Worm (Caenorhabditis elegans) whole organism, L1 larva: ENCODE results near the gene glc-4.

Source experiments
- C34B4.2 ChIP-seq: sonication (generic microtip); optimal IDR thresholded peaks from 2 replicates; lab custom pipeline; 2017; ENCODE audit warnings: mild to moderate bottlenecking, missing genetic modification characterization, missing compliant biosample characterization
- aha-1 ChIP-seq: fragments of 150-350 bp; optimal IDR thresholded peaks from 2 replicates; lab custom pipeline; 2014; ENCODE audit warnings: missing biosample characterization, missing genetic modification characterization
- alr-1 ChIP-seq: fragments of 200-800 bp; sonication (Bioruptor generic); optimal IDR thresholded peaks from 2 replicates; lab custom pipeline; 2018; ENCODE audit warnings: borderline replicate concordance, mild to moderate bottlenecking, missing genetic modification characterization, missing compliant biosample characterization
- aly-2 ChIP-seq: fragments of 150-350 bp; optimal IDR thresholded peaks from 2 replicates; lab custom pipeline; 2014; ENCODE audit warnings: missing biosample characterization, missing genetic modification characterization
- blmp-1 ChIP-seq: fragments of 150-350 bp; optimal IDR thresholded peaks from 2 replicates; lab custom pipeline; 2014; ENCODE audit warnings: missing biosample characterization, missing genetic modification characterization
- ceh-63 ChIP-seq: fragments of 200-800 bp; sonication (Bioruptor generic); optimal IDR thresholded peaks from 2 replicates; lab custom pipeline; 2018; ENCODE audit warnings: mild to moderate bottlenecking, missing genetic modification characterization, missing compliant biosample characterization
- ceh-90 ChIP-seq: sonication (generic microtip); optimal IDR thresholded peaks from 2 replicates; lab custom pipeline; 2016; ENCODE audit warnings: missing genetic modification characterization, missing compliant biosample characterization
- ces-1 ChIP-seq: fragments of 150-350 bp; optimal IDR thresholded peaks from 2 replicates; lab custom pipeline; 2014; ENCODE audit warnings: missing biosample characterization, missing genetic modification reagents, missing genetic modification characterization
- dsc-1 ChIP-seq: sonication (generic microtip); optimal IDR thresholded peaks from 2 replicates; lab custom pipeline; 2016; ENCODE audit warnings: mild to moderate bottlenecking, missing genetic modification characterization, missing compliant biosample characterization
- egl-13 ChIP-seq: sonication (generic microtip); optimal IDR thresholded peaks from 2 replicates; lab custom pipeline; 2016; ENCODE audit warnings: missing genotype, missing genetic modification reagents, missing genetic modification characterization, missing compliant biosample characterization
- egl-27 ChIP-seq, 2 experiments: fragments of 150-350 bp in 1 of 2; sonication (generic microtip); optimal IDR thresholded peaks; 3 replicates each; lab custom pipeline; 2017 to 2018; ENCODE audit warnings: missing biosample characterization in 2 of 2, missing genetic modification characterization in 2 of 2, missing genetic modification reagents in 2 of 2
- elt-2 ChIP-seq: sonication (generic microtip); optimal IDR thresholded peaks from 2 replicates; lab custom pipeline; 2016; ENCODE audit warnings: missing genetic modification characterization, mild to moderate bottlenecking, inconsistent platforms, missing compliant biosample characterization, missing genetic modification reagents
- hlh-4 ChIP-seq: sonication (generic microtip); optimal IDR thresholded peaks from 2 replicates; lab custom pipeline; 2016; ENCODE audit warnings: mild to moderate bottlenecking, missing genetic modification characterization, missing compliant biosample characterization
- hpl-2 ChIP-seq: fragments of 150-350 bp; optimal IDR thresholded peaks from 2 replicates; lab custom pipeline; 2014; ENCODE audit warnings: missing biosample characterization, missing genetic modification reagents, missing genetic modification characterization
- isw-1 ChIP-seq: fragments of 200-800 bp; sonication (Bioruptor generic); IDR thresholded peaks from 2 replicates; pipeline ENCODE4 v1.3.6; 2022; ENCODE audit warnings: missing genetic modification characterization, missing compliant biosample characterization
- lin-14 ChIP-seq: fragments of 200-800 bp; sonication (Bioruptor generic); optimal IDR thresholded peaks from 2 replicates; lab custom pipeline; 2018; ENCODE audit warnings: mild to moderate bottlenecking, missing genetic modification characterization, moderate library complexity, missing compliant biosample characterization
- lin-35 ChIP-seq, 2 experiments: fragments of 150-350 bp; optimal IDR thresholded peaks; 2 replicates each; lab custom pipeline; 2014; ENCODE audit warnings: missing biosample characterization in 2 of 2, missing genetic modification characterization in 2 of 2, missing genetic modification reagents in 2 of 2
- lin-39 ChIP-seq: fragments of 150-350 bp; optimal IDR thresholded peaks from 2 replicates; lab custom pipeline; 2014; ENCODE audit warnings: missing biosample characterization, missing genetic modification reagents, missing genetic modification characterization
- lir-3 ChIP-seq: sonication (generic microtip); optimal IDR thresholded peaks from 2 replicates; lab custom pipeline; 2016; ENCODE audit warnings: mild to moderate bottlenecking, missing genetic modification characterization, moderate library complexity, missing compliant biosample characterization; ENCODE audit not compliant: poor library complexity
- lsy-2 ChIP-seq, 2 experiments: fragments of 150-350 bp; optimal IDR thresholded peaks; 2 replicates each; lab custom pipeline; 2014; ENCODE audit warnings: missing biosample characterization in 2 of 2, missing genetic modification characterization in 2 of 2
- nhr-19 ChIP-seq: fragments of 200-800 bp; sonication (Bioruptor generic); conservative IDR thresholded peaks from 2 replicates; pipeline ENCODE4 v1.3.6; 2022; ENCODE audit warnings: missing genetic modification characterization, missing compliant biosample characterization
- nhr-20 ChIP-seq: sonication (generic microtip); optimal IDR thresholded peaks from 2 replicates; lab custom pipeline; 2016; ENCODE audit warnings: mild to moderate bottlenecking, missing genetic modification characterization, missing compliant biosample characterization
- nhr-28 ChIP-seq: fragments of 150-350 bp; optimal IDR thresholded peaks from 2 replicates; lab custom pipeline; 2014; ENCODE audit warnings: missing biosample characterization, missing genetic modification characterization
- nhr-77 ChIP-seq: fragments of 150-350 bp; optimal IDR thresholded peaks from 2 replicates; lab custom pipeline; 2014; ENCODE audit warnings: missing biosample characterization, missing genetic modification characterization
- nhr-84 ChIP-seq: sonication (generic microtip); optimal IDR thresholded peaks from 2 replicates; lab custom pipeline; 2017; ENCODE audit warnings: missing biosample characterization, missing genetic modification characterization
- nhr-85 ChIP-seq: sonication (generic microtip); peaks from one replicate; lab custom pipeline; 2016; ENCODE audit warnings: missing genetic modification characterization, inconsistent platforms, missing compliant biosample characterization
- pqm-1 ChIP-seq: sonication (generic microtip); optimal IDR thresholded peaks from 3 replicates; lab custom pipeline; 2017; ENCODE audit warnings: missing biosample characterization, missing genetic modification characterization
- snu-23 ChIP-seq: sonication (generic microtip); optimal IDR thresholded peaks from 2 replicates; lab custom pipeline; 2016; ENCODE audit warnings: missing genetic modification characterization, missing compliant biosample characterization
- sox-4 ChIP-seq: sonication (generic microtip); optimal IDR thresholded peaks from 2 replicates; lab custom pipeline; 2016; ENCODE audit warnings: missing genetic modification characterization, missing compliant biosample characterization
- swsn-7 ChIP-seq: sonication (generic microtip); optimal IDR thresholded peaks from 2 replicates; lab custom pipeline; 2016; ENCODE audit warnings: missing genetic modification characterization, missing compliant biosample characterization
- tlp-1 ChIP-seq: fragments of 150-350 bp; optimal IDR thresholded peaks from 2 replicates; lab custom pipeline; 2014; ENCODE audit warnings: missing biosample characterization, missing genetic modification characterization
- unc-62 ChIP-seq: fragments of 150-350 bp; optimal IDR thresholded peaks from 2 replicates; lab custom pipeline; 2014; ENCODE audit warnings: missing biosample characterization, missing genetic modification reagents, missing genetic modification characterization
- vab-15 ChIP-seq: sonication (generic microtip); optimal IDR thresholded peaks from 2 replicates; lab custom pipeline; 2017; ENCODE audit warnings: missing genotype, mild to moderate bottlenecking, missing genetic modification characterization, missing compliant biosample characterization
- zip-4 ChIP-seq: fragments of 200-800 bp; sonication (Bioruptor generic); optimal IDR thresholded peaks from 2 replicates; lab custom pipeline; 2018; ENCODE audit warnings: mild to moderate bottlenecking, missing genetic modification characterization, moderate library complexity, missing compliant biosample characterization
- ztf-11 ChIP-seq, 2 experiments: sonication (generic microtip); optimal IDR thresholded peaks; 2 replicates each; lab custom pipeline; 2016 to 2017; ENCODE audit warnings: missing genetic modification characterization in 2 of 2, missing biosample characterization in 1 of 2, missing compliant biosample characterization in 1 of 2

glc-4 gene

ce11 chrII:7197434-7197833, 22.7 kb upstream of the glc-4 start:
- TF ChIP-seq nhr-19 (0 out of 2 replicates have a peak, but pooled peaks have one; percentile 6), hlh-4 (tag; lab: Kevin White, UChicago) (no peak)

ce11 chrII:7196040-7196439, 21.3 kb upstream of the glc-4 start, which contains the start of gene maoc-1:
maoc-1 (plus strand) TSS chrII:7196276.
- TF ChIP-seq blmp-1 (tag; lab: Kevin White, UChicago) = peak; percentile 5
- no peak for TF ChIP-seq unc-62 (GFP tag; lab: Kevin White, UChicago)
- peak; percentile 36 for TF ChIP-seq nhr-20 (tag; lab: Kevin White, UChicago)
- no peak for TF ChIP-seq ztf-11 (tag; optimal IDR thresholded peaks at IDR 0.05; lab: Kevin White, UChicago)
- TF ChIP-seq C34B4.2 (tag; lab: Kevin White, UChicago) = no peak
- TF ChIP-seq tlp-1 = no peak
- no peak for TF ChIP-seq sox-4 (tag; lab: Kevin White, UChicago)
- no peak for TF ChIP-seq hpl-2 (GFP tag; lab: Kevin White, UChicago)
- TF ChIP-seq lin-35 (GFP tag; optimal IDR thresholded peaks at IDR 0.05; lab: Kevin White, UChicago) = peak in 1 of 2 experiments; percentile 18
- TF ChIP-seq aha-1 (tag; lab: Kevin White, UChicago) = no peak
- TF ChIP-seq elt-2 (tag; lab: Kevin White, UChicago) = peak; percentile 6

- no peak for TF ChIP-seq egl-27 (tag; optimal IDR thresholded peaks at IDR 0.05; lab: Kevin White, UChicago)
- no peak for TF ChIP-seq lir-3 (tag; lab: Kevin White, UChicago)
- TF ChIP-seq lin-14 (GFP tag; lab: Kevin White, UChicago) = no peak
- no peak for TF ChIP-seq isw-1 (GFP tag; lab: Robert Waterston, UW)
- TF ChIP-seq dsc-1 = no peak
- no peak for TF ChIP-seq lin-35 (GFP tag; optimal IDR thresholded peaks at IDR 0.05; lab: Kevin White, UChicago)
- TF ChIP-seq snu-23 (GFP tag; lab: Kevin White, UChicago) = no peak
- TF ChIP-seq pqm-1 (tag; lab: Kevin White, UChicago) = no peak
- no peak for TF ChIP-seq nhr-84 (tag; lab: Kevin White, UChicago)
- TF ChIP-seq zip-4 (GFP tag; lab: Kevin White, UChicago) = no peak
- no peak for TF ChIP-seq ces-1 (GFP tag; lab: Kevin White, UChicago)
- TF ChIP-seq ceh-63 = no peak
Observed at ce11 chrII:7195541-7195940, 20.8 kb upstream of the glc-4 start, which contains the start of gene acdh-12. acdh-12 (minus strand) TSS chrII:7195641.

- TF ChIP-seq vab-15 (tag; lab: Kevin White, UChicago) (no peak), ceh-90 (tag; lab: Kevin White, UChicago) (no peak), swsn-7 (tag; lab: Kevin White, UChicago) (no peak), nhr-85 (no peak), elt-2 (tag; lab: Kevin White, UChicago) (no peak), hpl-2 (GFP tag; lab: Kevin White, UChicago) (no peak), nhr-77 (tag; lab: Kevin White, UChicago) (no peak), aly-2 (tag; lab: Kevin White, UChicago) (no peak), lsy-2 (tag; optimal IDR thresholded peaks at IDR 0.05; lab: Kevin White, UChicago) (no peak), alr-1 (no peak), unc-62 (GFP tag; lab: Kevin White, UChicago) (no peak), nhr-28 (tag; lab: Kevin White, UChicago) (no peak), lin-39 (tag; lab: Kevin White, UChicago) (no peak), egl-13 (no peak)
Observed at ce11 chrII:7189120-7189519, 14.4 kb upstream of the glc-4 start, which contains the start of gene E04F6.4. E04F6.4 (plus strand) TSS chrII:7189420.

- TF ChIP-seq aly-2 (tag; lab: Kevin White, UChicago) = no peak
- peak; percentile 34 for TF ChIP-seq lir-3 (tag; lab: Kevin White, UChicago)
Observed at ce11 chrII:7187110-7187509, 12.4 kb upstream of the glc-4 start, which contains the start of gene C27H5.6. C27H5.6 (minus strand) TSS chrII:7187210.
